Worm (Caenorhabditis elegans): Measurements from ENCODE around the gene T16A1.4.

DNA sequence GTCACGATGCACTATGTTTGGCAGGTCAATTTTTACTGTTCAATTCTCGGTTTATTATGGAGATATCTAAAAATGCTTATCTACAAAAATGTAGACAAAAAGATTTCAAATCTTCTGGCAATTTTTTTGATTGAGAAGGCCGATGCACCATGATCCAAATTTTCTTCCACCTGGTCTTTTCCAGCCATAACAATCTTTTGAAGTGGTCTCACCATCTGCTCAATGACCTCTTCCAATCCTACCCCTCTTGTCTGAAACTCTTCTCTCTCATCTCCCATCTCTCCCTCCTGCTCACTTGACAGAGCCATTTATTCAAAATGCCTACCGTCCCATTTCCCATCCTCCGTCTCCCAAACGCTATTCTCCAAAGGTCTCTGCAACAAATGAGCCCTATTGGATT, 30.0 kb upstream of the T16A1.4 start, which contains the start of gene fbxb-35:
- TF ChIP-seq him-1 (tag; optimal IDR thresholded peaks at IDR 0.05) (no peak), W03F9.2 (tag; optimal IDR thresholded peaks at IDR 0.05) (no peak)
